Worm (Caenorhabditis elegans): ENCODE data around the gene pqn-67.

DNA sequence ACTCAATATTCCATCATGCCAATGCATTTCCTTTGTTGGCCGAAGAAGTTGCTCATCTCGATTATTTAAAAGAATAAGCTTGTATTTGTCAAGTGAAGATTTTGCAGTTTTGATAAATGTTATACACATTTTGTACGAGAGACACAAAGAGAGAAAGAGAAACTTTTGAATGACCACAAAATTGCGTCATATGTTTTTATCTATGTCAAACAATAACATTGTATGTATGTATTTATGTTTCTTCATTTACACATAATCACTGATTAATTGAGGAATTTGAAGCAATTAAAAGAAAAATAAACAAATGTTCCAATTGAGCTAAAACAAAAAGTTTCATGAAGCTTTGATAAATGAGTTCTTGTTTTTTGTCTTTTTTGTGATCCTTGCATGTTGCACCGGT is 39.0 kb downstream of the pqn-67 start, which contains the start of gene hrg-9:
- TF ChIP-seq ceh-31 (tag; optimal IDR thresholded peaks at IDR 0.05) (no peak), ama-1 (optimal IDR thresholded peaks at IDR 0.05) (no peak), K02D7.2 (tag; optimal IDR thresholded peaks at IDR 0.05) (no peak), ceh-30 (tag; optimal IDR thresholded peaks at IDR 0.05) (no peak), ttx-3 (tag; optimal IDR thresholded peaks at IDR 0.05) (no peak), hlh-15 (tag; optimal IDR thresholded peaks at IDR 0.05) (no peak), fkh-10 (GFP tag; optimal IDR thresholded peaks at IDR 0.05) (no peak), npax-4 (tag; optimal IDR thresholded peaks at IDR 0.05) (no peak), ceh-45 (GFP tag; IDR thresholded peaks at IDR 0.05) (no peak), syd-9 (tag; optimal IDR thresholded peaks at IDR 0.05) (no peak), pqm-1 (tag; optimal IDR thresholded peaks at IDR 0.05) (no peak), ahr-1 (tag; optimal IDR thresholded peaks at IDR 0.05) (no peak), che-1 (tag; optimal IDR thresholded peaks at IDR 0.05) (no peak), pros-1 (tag; optimal IDR thresholded peaks at IDR 0.05) (no peak)

Data from whole organism, late embryonic.